Worm (Caenorhabditis elegans): ENCODE results near the gene acl-4.

acl-4 gene

DNA sequence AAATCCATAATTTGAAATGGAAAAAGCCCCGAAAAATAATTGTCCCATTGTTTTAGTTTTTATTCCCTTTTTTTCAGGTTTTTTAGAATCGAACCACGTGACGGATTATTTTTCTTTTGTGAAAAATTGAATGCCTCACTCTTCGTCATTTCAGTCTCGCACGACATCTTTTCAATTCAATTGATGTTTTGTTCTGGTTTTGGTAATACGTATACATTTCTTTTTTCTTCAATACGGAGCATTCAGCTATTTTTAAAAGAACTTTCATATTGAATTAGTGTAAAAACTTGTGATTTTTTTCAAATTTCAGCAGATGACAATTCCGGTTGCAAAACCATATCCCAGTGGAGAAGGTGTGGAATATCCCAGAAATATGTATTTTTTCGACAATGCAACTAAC, 5.5 kb downstream of the acl-4 start, which contains the start of gene F49H12.7:
TSS of gene F49H12.7 (plus strand) at position 301 of the 400 bp plus-strand sequence.
- TF ChIP-seq swsn-7 (tag; optimal IDR thresholded peaks at IDR 0.05) (no peak), pax-3 (tag; optimal IDR thresholded peaks at IDR 0.05) (peak; percentile 50)

DNA sequence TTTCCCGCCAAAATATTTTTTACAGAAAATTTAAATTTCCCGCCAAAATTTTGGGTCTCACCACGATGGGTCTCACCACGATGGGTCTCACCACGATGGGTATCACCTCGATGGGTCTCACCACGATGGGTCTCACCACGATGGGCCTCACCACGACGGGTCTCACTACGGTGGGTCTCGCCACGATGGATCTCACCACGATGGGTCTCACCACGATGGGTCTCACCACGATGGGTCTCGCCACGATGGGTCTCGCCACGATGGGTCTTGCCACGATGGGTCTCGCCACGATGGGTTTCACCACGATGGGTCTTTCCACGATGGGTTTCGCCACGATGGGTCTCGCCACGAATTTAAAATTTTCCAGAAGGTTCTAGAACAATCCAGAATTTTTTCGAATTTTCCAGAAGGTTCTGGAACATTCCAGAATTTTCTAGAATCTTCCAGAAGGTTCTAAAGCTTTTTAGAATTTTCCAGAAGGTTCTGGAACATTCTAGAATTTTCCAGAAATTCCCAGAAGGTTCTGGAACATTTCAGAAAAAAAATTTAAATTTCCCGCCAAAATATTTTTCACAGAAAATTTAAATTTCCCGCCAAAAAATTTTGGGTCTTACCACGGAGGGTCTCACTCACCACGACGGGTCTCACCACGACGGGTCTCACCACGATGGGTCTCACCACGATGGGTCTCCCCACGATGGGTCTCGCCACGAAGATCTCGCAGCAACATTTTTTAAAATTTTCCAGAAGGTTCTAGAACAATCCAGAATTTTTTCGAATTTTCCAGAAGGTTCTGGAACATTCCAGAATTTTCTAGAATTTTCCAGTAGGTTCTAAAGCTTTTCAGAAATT, 11.5 kb downstream of the acl-4 start:
- TF ChIP-seq nhr-19 (GFP tag; conservative IDR thresholded peaks at IDR 0.05) = 0 out of 2 replicates have a peak, but pooled peaks have one; percentile 4

DNA sequence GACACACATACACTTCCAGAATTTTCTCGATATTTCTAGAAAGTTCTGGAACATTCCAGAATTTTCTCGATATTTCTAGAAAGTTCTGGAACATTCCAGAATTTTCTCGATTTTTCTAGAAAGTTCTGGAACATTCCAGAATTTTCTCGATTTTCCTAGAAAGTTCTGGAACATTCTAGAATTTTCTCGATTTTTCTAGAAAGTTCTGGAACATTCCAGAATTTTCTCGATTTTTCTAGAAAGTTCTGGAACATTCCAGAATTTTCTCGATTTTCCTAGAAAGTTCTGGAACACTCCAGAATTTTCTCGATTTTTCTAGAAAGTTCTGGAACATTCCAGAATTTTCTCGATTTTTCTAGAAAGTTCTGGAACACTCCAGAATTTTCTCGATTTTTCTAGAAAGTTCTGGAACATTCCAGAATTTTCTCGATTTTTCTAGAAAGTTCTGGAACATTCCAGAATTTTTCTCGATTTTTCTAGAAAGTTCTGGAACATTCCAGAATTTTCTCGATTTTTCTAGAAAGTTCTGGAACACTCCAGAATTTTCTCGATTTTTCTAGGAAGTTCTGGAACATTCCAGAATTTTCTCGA, 12.3 kb downstream of the acl-4 start:
- TF ChIP-seq mab-9 (GFP tag; IDR thresholded peaks at IDR 0.05) = peak; percentile 57; the same call in 1 of the 2 replicates

DNA sequence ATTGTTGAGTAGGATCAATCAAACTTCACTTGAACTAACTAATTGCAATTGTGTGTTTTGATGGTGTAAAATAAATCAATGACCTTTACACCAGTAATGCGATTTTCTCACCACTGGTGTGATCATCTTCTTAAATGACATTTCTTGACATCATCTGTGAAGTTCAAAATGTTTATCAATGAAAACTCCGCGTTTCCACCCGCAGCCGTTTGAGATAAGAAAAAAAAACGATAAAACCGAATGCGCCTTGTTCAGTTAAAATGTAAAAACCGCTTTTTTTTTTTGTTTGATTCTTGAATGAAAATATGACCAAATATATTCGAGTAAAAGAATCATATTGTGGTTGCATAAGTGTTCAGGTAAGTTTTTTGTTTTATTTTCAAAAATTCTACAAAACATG, 18.6 kb downstream of the acl-4 start, which contains the start of gene Y102A11A.1:
TSS of gene Y102A11A.1 (plus strand) at position 223 of the 400 bp plus-strand sequence.
- TF ChIP-seq elt-2 (tag; optimal IDR thresholded peaks at IDR 0.05) = peak; percentile 48
- TF ChIP-seq snu-23 (GFP tag; optimal IDR thresholded peaks at IDR 0.05) = no peak

DNA sequence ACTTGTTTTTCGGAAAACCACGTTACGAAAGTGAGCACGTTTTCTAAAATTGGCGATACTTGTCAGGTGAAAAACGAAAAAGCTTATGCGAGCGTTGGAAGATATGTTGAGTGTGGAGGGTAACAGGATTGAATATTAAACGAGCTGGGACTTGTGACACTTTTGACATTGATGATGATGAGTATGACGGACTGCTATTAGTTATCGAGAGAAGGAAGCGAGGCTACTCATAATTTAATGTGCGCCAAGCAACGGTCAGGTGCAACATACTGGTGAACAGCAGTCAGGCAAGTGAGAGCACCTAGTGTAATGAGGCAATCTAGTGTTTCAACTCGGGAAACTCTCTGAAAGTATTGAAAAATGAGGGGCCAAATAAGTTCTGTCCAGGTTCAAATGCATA, 20.0 kb downstream of the acl-4 start:
- TF ChIP-seq sup-37 (GFP tag; optimal IDR thresholded peaks at IDR 0.05) (no peak), ceh-63 (GFP tag; optimal IDR thresholded peaks at IDR 0.05) (peak; percentile 42), pax-3 (tag; optimal IDR thresholded peaks at IDR 0.05) (no peak), nhr-71 (tag; optimal IDR thresholded peaks at IDR 0.05) (no peak)

DNA sequence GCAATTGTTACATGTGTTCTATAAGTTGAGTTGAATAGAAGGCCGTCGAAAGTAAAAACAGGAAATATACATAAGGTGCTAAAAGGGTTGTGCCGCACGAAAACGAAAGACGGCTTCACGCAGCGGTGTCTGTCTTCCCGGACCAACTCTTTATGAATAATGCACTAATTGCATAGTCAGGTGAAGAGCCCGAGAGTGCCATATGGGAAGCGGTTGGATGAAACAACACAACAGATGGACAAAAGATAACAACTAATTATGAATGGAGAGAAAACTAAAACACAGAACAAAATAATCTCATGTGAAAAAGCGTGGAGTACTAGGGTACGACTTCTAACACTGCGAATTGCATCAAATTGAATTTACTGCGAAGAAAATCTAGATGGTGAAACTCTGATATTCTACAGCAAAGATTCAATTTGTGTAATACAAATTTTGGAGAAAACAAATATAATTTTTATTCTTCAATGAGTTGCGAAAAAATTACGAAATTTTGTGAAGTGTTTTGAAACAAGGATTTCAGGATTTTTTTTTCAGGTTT, 21.3 kb downstream of the acl-4 start:
- TF ChIP-seq skn-1 (tag; optimal IDR thresholded peaks at IDR 0.05) = no peak
- TF ChIP-seq irx-1 (tag; optimal IDR thresholded peaks at IDR 0.05) = no peak
- no peak for TF ChIP-seq zag-1 (tag; optimal IDR thresholded peaks at IDR 0.05)
- TF ChIP-seq snu-23 (GFP tag; optimal IDR thresholded peaks at IDR 0.05) = no peak
- TF ChIP-seq ceh-8 (GFP tag; optimal IDR thresholded peaks at IDR 0.05) = peak; percentile 21
- TF ChIP-seq nhr-20 (tag; optimal IDR thresholded peaks at IDR 0.05) = no peak
- no peak for TF ChIP-seq fkh-8 (tag; optimal IDR thresholded peaks at IDR 0.05)
- no peak for TF ChIP-seq xbp-1 (tag; optimal IDR thresholded peaks at IDR 0.05)
- TF ChIP-seq fkh-10 (GFP tag; optimal IDR thresholded peaks at IDR 0.05) = peak; percentile 43
- TF ChIP-seq C04F5.9 (tag; optimal IDR thresholded peaks at IDR 0.05) = no peak
- TF ChIP-seq ceh-90 (tag; optimal IDR thresholded peaks at IDR 0.05) = no peak
- no peak for TF ChIP-seq hlh-4 (tag; optimal IDR thresholded peaks at IDR 0.05)
- peak; percentile 12 for TF ChIP-seq lin-14 (GFP tag; optimal IDR thresholded peaks at IDR 0.05)
- TF ChIP-seq mdl-1 (tag; optimal IDR thresholded peaks at IDR 0.05) = no peak
- no peak for TF ChIP-seq sup-37 (GFP tag; optimal IDR thresholded peaks at IDR 0.05)

DNA sequence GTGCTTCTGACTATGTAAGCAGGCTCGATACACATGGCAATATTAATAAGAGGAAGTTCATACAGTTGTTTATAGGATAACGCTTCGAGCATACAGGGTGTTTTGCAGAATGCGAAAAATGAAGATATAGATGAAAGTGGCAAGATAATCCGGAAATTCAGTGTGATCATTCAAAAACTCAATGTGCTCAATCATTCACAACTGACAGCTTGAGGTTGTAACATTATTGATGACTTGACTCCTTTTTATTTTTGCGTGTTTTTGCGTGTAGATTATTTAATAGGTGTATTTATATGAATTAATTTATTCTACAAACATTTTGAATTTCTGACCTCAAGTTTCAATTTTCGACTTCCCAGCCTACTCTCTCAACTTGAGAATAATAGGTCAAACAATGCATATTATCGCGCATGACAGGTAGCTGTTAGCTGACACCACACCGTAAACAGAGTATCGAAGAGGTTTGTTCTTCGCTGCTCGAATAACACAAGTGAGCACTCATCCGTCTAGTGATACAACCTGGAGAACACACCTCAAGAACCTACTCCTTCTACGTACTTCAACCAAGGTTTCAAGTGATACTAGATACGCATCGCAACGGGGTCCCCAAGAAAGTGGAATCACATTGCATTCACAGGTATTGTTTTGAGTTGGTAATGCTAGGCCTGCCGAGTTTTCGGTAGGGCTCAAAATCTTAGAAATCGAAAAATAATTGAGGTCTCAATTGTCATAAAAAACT, 22.9 kb downstream of the acl-4 start:
- no peak for TF ChIP-seq efl-1 (optimal IDR thresholded peaks at IDR 0.05)
- TF ChIP-seq efl-1 (GFP tag; optimal IDR thresholded peaks at IDR 0.05 in 1 of 2) = no peak
